Fruit fly (Drosophila melanogaster) whole organism, wandering third instar larva: Measurements from ENCODE around the gene Mettl14.

Experiments
- Abd-B ChIP-seq: fragments of >200 bp; optimal IDR thresholded peaks from 2 replicates; lab custom pipeline; 2017; ENCODE audit warnings: missing biosample characterization, missing genetic modification characterization
- CG32264 ChIP-seq: fragments of 200-800 bp; sonication (Bioruptor generic); optimal IDR thresholded peaks from 2 replicates; lab custom pipeline; 2016; ENCODE audit warnings: missing biosample characterization, missing genetic modification characterization
- CG9705 ChIP-seq: fragments of 200-800 bp; sonication (Bioruptor generic); optimal IDR thresholded peaks from 2 replicates; lab custom pipeline; 2018; ENCODE audit warnings: missing biosample characterization, mild to moderate bottlenecking, missing genetic modification characterization
- CrebA ChIP-seq: fragments of 200-800 bp; sonication (Bioruptor generic); optimal IDR thresholded peaks from 2 replicates; lab custom pipeline; 2016; ENCODE audit warnings: missing biosample characterization, mild to moderate bottlenecking, missing genetic modification characterization, borderline replicate concordance
- Dfd ChIP-seq: fragments of >200 bp; optimal IDR thresholded peaks from 2 replicates; lab custom pipeline; 2017; ENCODE audit warnings: missing biosample characterization, missing genetic modification characterization
- Dif ChIP-seq: fragments of 200-275, 200-300 bp; sonication (Bioruptor generic); optimal IDR thresholded peaks from 2 replicates; lab custom pipeline; 2018; ENCODE audit warnings: missing biosample characterization, missing genetic modification characterization; ENCODE audit not compliant: partially characterized antibody
- GATAd ChIP-seq: sonication (Bioruptor generic); optimal IDR thresholded peaks from 2 replicates; lab custom pipeline; 2016; ENCODE audit warnings: missing biosample characterization, missing genetic modification characterization
- HLH106 ChIP-seq: fragments of 200-800 bp; optimal IDR thresholded peaks from 3 replicates; lab custom pipeline; 2019; ENCODE audit warnings: missing biosample characterization, mild to moderate bottlenecking, missing genetic modification characterization, moderate library complexity
- Hnf4 ChIP-seq: fragments of 200-800 bp; sonication (Bioruptor generic); optimal IDR thresholded peaks from 2 replicates; lab custom pipeline; 2016; ENCODE audit warnings: missing biosample characterization, mild to moderate bottlenecking, missing genetic modification characterization
- Hr78 ChIP-seq: fragments of >200 bp; optimal IDR thresholded peaks from 2 replicates; lab custom pipeline; 2017; ENCODE audit warnings: missing biosample characterization, missing genetic modification characterization
- Hr83 ChIP-seq: fragments of 200-300 bp; sonication (Bioruptor generic); optimal IDR thresholded peaks from 2 replicates; lab custom pipeline; 2016; ENCODE audit warnings: missing biosample characterization, mild to moderate bottlenecking, missing genetic modification characterization, moderate library complexity; ENCODE audit not compliant: poor library complexity, severe bottlenecking
- Jra ChIP-seq: sonication (Bioruptor generic); optimal IDR thresholded peaks from 2 replicates; lab custom pipeline; 2016; ENCODE audit warnings: missing biosample characterization, missing genetic modification characterization
- Mio ChIP-seq: sonication (Bioruptor generic); optimal IDR thresholded peaks from 2 replicates; lab custom pipeline; 2016; ENCODE audit warnings: missing biosample characterization, missing genetic modification characterization
- Myc ChIP-seq: fragments of >200 bp; optimal IDR thresholded peaks from 2 replicates; lab custom pipeline; 2017
- OdsH ChIP-seq: fragments of 200-800 bp; sonication (Bioruptor generic); optimal IDR thresholded peaks from 2 replicates; lab custom pipeline; 2016; ENCODE audit warnings: missing biosample characterization, mild to moderate bottlenecking, missing genetic modification characterization
- Rel ChIP-seq, 2 experiments: fragments of 200-800 bp; sonication (Bioruptor generic) in 1 of 2; optimal IDR thresholded peaks; 2 replicates in 1 of 2; 3 replicates in 1 of 2; lab custom pipeline; 2016 to 2019; ENCODE audit warnings: mild to moderate bottlenecking in 2 of 2, missing biosample characterization in 2 of 2, missing genetic modification characterization in 2 of 2, moderate library complexity in 1 of 2
- Sp1 ChIP-seq: fragments of 200-800 bp; sonication (Bioruptor generic); optimal IDR thresholded peaks from 3 replicates; lab custom pipeline; 2019; ENCODE audit warnings: missing biosample characterization, mild to moderate bottlenecking, missing genetic modification characterization, moderate library complexity
- Vsx2 ChIP-seq: fragments of 200-300, 225-300 bp; sonication (Bioruptor generic); optimal IDR thresholded peaks from 2 replicates; lab custom pipeline; 2018; ENCODE audit warnings: missing biosample characterization, missing genetic modification characterization; ENCODE audit not compliant: partially characterized antibody
- br ChIP-seq: fragments of 200-800 bp; sonication (Bioruptor generic); optimal IDR thresholded peaks from 2 replicates; lab custom pipeline; 2016; ENCODE audit warnings: missing biosample characterization, missing genetic modification characterization
- brk ChIP-seq: fragments of 200-800 bp; sonication (Bioruptor generic); optimal IDR thresholded peaks from 2 replicates; lab custom pipeline; 2016; ENCODE audit warnings: missing biosample characterization, mild to moderate bottlenecking, missing genetic modification characterization
- dl ChIP-seq, 2 experiments: fragments of 175-275, 200-275 bp in 1 of 2; fragments of 200-275 bp in 1 of 2; sonication (Bioruptor generic); optimal IDR thresholded peaks; lab custom pipeline; 2018; ENCODE audit warnings: mild to moderate bottlenecking in 2 of 2, missing biosample characterization in 2 of 2, missing genetic modification characterization in 2 of 2, moderate library complexity in 2 of 2; ENCODE audit not compliant: partially characterized antibody in 2 of 2, insufficient read depth in 1 of 2
- dsf ChIP-seq: sonication (Bioruptor generic); optimal IDR thresholded peaks from 2 replicates; lab custom pipeline; 2016; ENCODE audit warnings: missing biosample characterization, missing genetic modification characterization, borderline replicate concordance
- ey ChIP-seq: fragments of 200-800 bp; sonication (Bioruptor generic); optimal IDR thresholded peaks from 2 replicates; lab custom pipeline; 2016; ENCODE audit warnings: missing biosample characterization, missing genetic modification characterization
- foxo ChIP-seq, 2 experiments: fragments of 200-800 bp; sonication (Bioruptor generic); optimal IDR thresholded peaks; 2 replicates in 1 of 2; 3 replicates in 1 of 2; lab custom pipeline; 2016 to 2017; ENCODE audit warnings: missing biosample characterization in 2 of 2, missing genetic modification characterization in 2 of 2
- fru ChIP-seq: fragments of 200-800 bp; sonication (Bioruptor generic); optimal IDR thresholded peaks from 3 replicates; lab custom pipeline; 2016; ENCODE audit warnings: missing biosample characterization, mild to moderate bottlenecking, missing genetic modification characterization
- h ChIP-seq: fragments of 200-800 bp; sonication (Bioruptor generic); optimal IDR thresholded peaks from 3 replicates; lab custom pipeline; 2016; ENCODE audit warnings: missing biosample characterization, mild to moderate bottlenecking, missing genetic modification characterization
- jim ChIP-seq: fragments of 175-275, 200-325 bp; sonication (Bioruptor generic); optimal IDR thresholded peaks from 2 replicates; lab custom pipeline; 2016; ENCODE audit warnings: missing biosample characterization, mild to moderate bottlenecking, missing genetic modification characterization
- lola ChIP-seq: fragments of >200 bp; optimal IDR thresholded peaks from 2 replicates; lab custom pipeline; 2017; ENCODE audit warnings: missing biosample characterization, missing genetic modification characterization
- pan ChIP-seq: fragments of >200 bp; optimal IDR thresholded peaks from 2 replicates; lab custom pipeline; 2017
- psq ChIP-seq: fragments of 200-800 bp; sonication (Bioruptor generic); optimal IDR thresholded peaks from 3 replicates; lab custom pipeline; 2017; ENCODE audit warnings: missing biosample characterization, mild to moderate bottlenecking, missing genetic modification characterization, moderate library complexity
- sage ChIP-seq: fragments of 200-800 bp; sonication (Bioruptor generic); optimal IDR thresholded peaks from 2 replicates; lab custom pipeline; 2016; ENCODE audit warnings: missing biosample characterization, mild to moderate bottlenecking, missing genetic modification characterization
- sv ChIP-seq: fragments of 200-800 bp; sonication (Bioruptor generic); optimal IDR thresholded peaks from 3 replicates; lab custom pipeline; 2016; ENCODE audit warnings: missing biosample characterization, missing genetic modification characterization
- tai ChIP-seq: sonication (Bioruptor generic); optimal IDR thresholded peaks from 2 replicates; lab custom pipeline; 2016; ENCODE audit warnings: missing biosample characterization, missing genetic modification characterization
- usp ChIP-seq: fragments of >200 bp; optimal IDR thresholded peaks from 2 replicates; lab custom pipeline; 2017; ENCODE audit warnings: missing biosample characterization, missing genetic modification characterization
- woc ChIP-seq: sonication (Bioruptor generic); optimal IDR thresholded peaks from 2 replicates; lab custom pipeline; 2016; ENCODE audit warnings: missing biosample characterization, mild to moderate bottlenecking, missing genetic modification characterization

Gene Mettl14

dm6 chr2L:8351864-8352263 is 43.6 kb downstream of the Mettl14 start, which contains the start of gene Mur29B:
TSS of gene Mur29B (plus strand) at chr2L:8352187.
- no peak for TF ChIP-seq Dfd (GFP tag; lab: Kevin White, UChicago)
- peak; percentile 29 for TF ChIP-seq Hr83 (GFP tag; lab: Kevin White, UChicago)
- TF ChIP-seq sv (GFP tag; lab: Kevin White, UChicago): no peak
- TF ChIP-seq tai (GFP tag; lab: Kevin White, UChicago): no peak
- TF ChIP-seq ey (GFP tag; lab: Kevin White, UChicago): no peak
- TF ChIP-seq h (GFP tag; lab: Kevin White, UChicago): no peak
- TF ChIP-seq brk (GFP tag; lab: Kevin White, UChicago): no peak
- TF ChIP-seq Hnf4 (GFP tag; lab: Kevin White, UChicago): no peak
- TF ChIP-seq Myc: no peak
- TF ChIP-seq pan (lab: Kevin White, UChicago): no peak
- no peak for TF ChIP-seq Dif (GFP tag; lab: Kevin White, UChicago)
- peak; percentile 2 for TF ChIP-seq br
- no peak for TF ChIP-seq foxo (GFP tag; optimal IDR thresholded peaks at IDR 0.05; lab: Kevin White, UChicago)
- no peak for TF ChIP-seq lola (GFP tag; lab: Kevin White, UChicago)
- TF ChIP-seq Rel (GFP tag; optimal IDR thresholded peaks at IDR 0.05; lab: Kevin White, UChicago): no peak
- TF ChIP-seq Rel (tag; optimal IDR thresholded peaks at IDR 0.05; lab: Kevin White, UChicago): peak; percentile 92
- TF ChIP-seq sage (GFP tag; lab: Kevin White, UChicago): no peak
- TF ChIP-seq Abd-B (GFP tag; lab: Kevin White, UChicago): no peak
- TF ChIP-seq GATAd (GFP tag; lab: Kevin White, UChicago): no peak
- no peak for TF ChIP-seq Sp1 (GFP tag; lab: Kevin White, UChicago)
- TF ChIP-seq CG32264 (GFP tag; lab: Kevin White, UChicago): no peak
- no peak for TF ChIP-seq Vsx2
- no peak for TF ChIP-seq dsf (GFP tag; lab: Kevin White, UChicago)
- TF ChIP-seq usp: no peak
- no peak for TF ChIP-seq CG9705 (GFP tag; lab: Kevin White, UChicago)
- TF ChIP-seq Jra: no peak
- TF ChIP-seq CrebA (GFP tag; lab: Kevin White, UChicago): peak; percentile 22
- no peak for TF ChIP-seq woc (GFP tag; lab: Kevin White, UChicago)
- TF ChIP-seq HLH106 (tag; lab: Kevin White, UChicago): no peak
- TF ChIP-seq dl (GFP tag; optimal IDR thresholded peaks at IDR 0.05; lab: Kevin White, UChicago; ENCODE audit: insufficient read depth in 1 of 2, partially characterized antibody in 2 of 2): no peak
- no peak for TF ChIP-seq Hr78 (GFP tag; lab: Kevin White, UChicago)
- no peak for TF ChIP-seq Mio (GFP tag; lab: Kevin White, UChicago)

- TF ChIP-seq Myc (no peak), GATAd (GFP tag; lab: Kevin White, UChicago) (no peak), pan (lab: Kevin White, UChicago) (no peak), Abd-B (GFP tag; lab: Kevin White, UChicago) (no peak), Vsx2 (no peak), Dif (GFP tag; lab: Kevin White, UChicago) (no peak), Hr78 (GFP tag; lab: Kevin White, UChicago) (no peak), psq (GFP tag; lab: Kevin White, UChicago) (no peak), OdsH (GFP tag; lab: Kevin White, UChicago) (no peak), jim (no peak), HLH106 (tag; lab: Kevin White, UChicago) (no peak), fru (GFP tag; lab: Kevin White, UChicago) (no peak), br (no peak), dsf (GFP tag; lab: Kevin White, UChicago) (no peak)
Observed at dm6 chr2L:8355419-8355818, 47.2 kb downstream of the Mettl14 start.
